Fruit fly (Drosophila melanogaster): ENCODE results near the gene CG13038.

DNA sequence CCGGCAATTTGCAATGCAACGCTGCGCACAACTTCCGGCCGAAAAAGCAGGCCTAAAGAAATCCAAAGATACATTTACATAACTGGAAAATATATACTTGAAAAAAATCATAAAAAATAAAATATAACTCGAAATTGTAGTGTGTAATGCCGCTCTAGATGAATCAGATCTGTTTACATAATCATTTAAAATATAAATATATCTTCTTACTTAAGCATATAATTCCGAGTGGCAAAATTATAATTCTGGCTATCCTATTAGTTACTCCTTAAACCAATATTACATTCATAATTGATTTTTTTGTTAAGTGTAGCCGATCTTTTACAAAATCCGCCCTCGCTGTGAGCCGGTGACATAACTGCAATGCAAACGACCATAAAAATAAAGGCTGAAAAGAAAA is 11.8 kb upstream of the CG13038 start:
- TF ChIP-seq cnc (optimal IDR thresholded peaks at IDR 0.05) = no peak
- TF ChIP-seq cic (GFP tag; optimal IDR thresholded peaks at IDR 0.05) = no peak

All from whole organism, adult.